Worm (Caenorhabditis elegans) whole organism, early embryonic: ENCODE measurements around the gene T05A1.5.
"Not testable (repeated sequence)": the region's sequence is repeated elsewhere in the genome, so short reads cannot be mapped to it uniquely, and the experiment has no call there.

Experiments
- B0310.2 ChIP-seq: sonication (generic microtip); optimal IDR thresholded peaks from 2 replicates; lab custom pipeline; 2016; ENCODE audit warnings: mild to moderate bottlenecking, missing genetic modification characterization, missing compliant biosample characterization
- F13C5.2 ChIP-seq: sonication (generic microtip); optimal IDR thresholded peaks from 2 replicates; lab custom pipeline; 2017; ENCODE audit warnings: mild to moderate bottlenecking, missing genetic modification characterization, inconsistent platforms, missing compliant biosample characterization
- aly-1 ChIP-seq: sonication (generic microtip); optimal IDR thresholded peaks from 2 replicates; lab custom pipeline; 2016; ENCODE audit warnings: missing genetic modification characterization, missing compliant biosample characterization
- ama-1 ChIP-seq: fragments of 150-350 bp; optimal IDR thresholded peaks from 2 replicates; lab custom pipeline; 2014
- ceh-13 ChIP-seq: fragments of 200-800 bp; sonication (Bioruptor generic); optimal IDR thresholded peaks from 2 replicates; lab custom pipeline; 2018; ENCODE audit warnings: mild to moderate bottlenecking, missing genetic modification characterization, missing compliant biosample characterization
- ceh-36 ChIP-seq: sonication (generic microtip); optimal IDR thresholded peaks from 2 replicates; lab custom pipeline; 2016; ENCODE audit warnings: missing genetic modification characterization, inconsistent platforms, missing compliant biosample characterization
- ets-7 ChIP-seq: sonication (generic microtip); optimal IDR thresholded peaks from 2 replicates; lab custom pipeline; 2016; ENCODE audit warnings: missing genotype, missing genetic modification characterization, missing compliant biosample characterization
- flt-1 ChIP-seq: fragments of 200-800 bp; sonication (Bioruptor generic); IDR thresholded peaks from 2 replicates; pipeline ENCODE4 v1.3.6; 2022; ENCODE audit warnings: missing genetic modification characterization, missing compliant biosample characterization
- hmbx-1 ChIP-seq: sonication (generic microtip); optimal IDR thresholded peaks from 2 replicates; lab custom pipeline; 2016; ENCODE audit warnings: mild to moderate bottlenecking, missing genetic modification characterization, missing compliant biosample characterization
- hmg-4 ChIP-seq: fragments of 200-800 bp; sonication (Bioruptor generic); optimal IDR thresholded peaks from 2 replicates; lab custom pipeline; 2018; ENCODE audit warnings: mild to moderate bottlenecking, missing genetic modification characterization, missing compliant biosample characterization
- hnd-1 ChIP-seq: sonication (generic microtip); optimal IDR thresholded peaks from 2 replicates; lab custom pipeline; 2016; ENCODE audit warnings: missing genetic modification characterization, missing compliant biosample characterization
- pes-1 ChIP-seq: fragments of 200-800 bp; sonication (Bioruptor generic); IDR thresholded peaks from 2 replicates; pipeline ENCODE4 v1.3.6; 2022; ENCODE audit warnings: missing genetic modification reagents, missing genetic modification characterization, missing compliant biosample characterization
- scrt-1 ChIP-seq: fragments of 200-800 bp; sonication (Bioruptor generic); IDR thresholded peaks from 2 replicates; pipeline ENCODE4 v1.3.6; 2022; ENCODE audit warnings: missing genetic modification characterization, missing compliant biosample characterization
- sea-1 ChIP-seq: fragments of 200-800 bp; sonication (Bioruptor generic); conservative IDR thresholded peaks from 2 replicates; pipeline ENCODE4 v1.3.6; 2022; ENCODE audit warnings: missing genetic modification characterization, missing compliant biosample characterization
- tbx-11 ChIP-seq: fragments of 200-800 bp; sonication (Bioruptor generic); IDR thresholded peaks from 2 replicates; pipeline ENCODE4 v1.3.6; 2022; ENCODE audit warnings: missing genetic modification characterization, missing compliant biosample characterization
- tbx-37 ChIP-seq: fragments of 200-800 bp; sonication (Bioruptor generic); conservative IDR thresholded peaks from 2 replicates; pipeline ENCODE4 v1.3.6; 2022; ENCODE audit warnings: missing genetic modification reagents, missing genetic modification characterization, missing compliant biosample characterization
- tra-4 ChIP-seq: sonication (generic microtip); optimal IDR thresholded peaks from 2 replicates; lab custom pipeline; 2017; ENCODE audit warnings: missing genetic modification characterization, missing compliant biosample characterization

Gene T05A1.5

DNA sequence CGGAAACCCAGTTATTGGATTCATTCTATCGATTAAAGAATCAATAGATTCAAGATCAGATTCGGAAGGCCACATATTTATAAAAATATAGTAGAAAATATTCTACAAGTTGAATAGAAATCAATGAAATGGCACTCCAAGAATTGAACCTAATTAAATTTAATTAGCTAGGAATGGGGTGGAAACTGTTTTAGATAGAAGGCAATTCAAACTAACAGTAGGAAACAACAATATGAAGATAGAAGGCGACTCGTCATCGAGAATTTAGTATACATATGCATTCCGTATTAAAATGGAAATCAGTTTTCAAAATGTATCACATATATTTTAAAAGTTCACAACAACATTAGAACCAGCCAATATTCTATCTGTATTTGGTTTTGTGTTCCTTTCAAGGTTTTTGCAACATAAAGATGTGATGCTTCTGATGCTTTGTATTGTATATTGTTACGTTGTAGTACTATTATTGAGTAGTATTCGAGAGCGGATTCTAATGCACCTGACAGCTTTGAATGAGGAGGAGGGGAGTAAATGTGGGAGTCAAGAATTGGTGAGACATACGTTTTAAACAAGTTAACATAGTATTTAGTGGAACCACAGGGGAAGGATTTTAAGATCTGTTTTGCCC, 49.8 kb downstream of the T05A1.5 start, which contains the start of the genes F27C8.3 and F27C8.2:
F27C8.3 (minus strand) TSS at position 101 of the 628 bp plus-strand sequence.
F27C8.2 (plus strand) TSS at position 578 of the 628 bp plus-strand sequence.
- not testable (repeated sequence) for TF ChIP-seq hmbx-1 (tag; lab: Kevin White, UChicago); B0310.2 (tag; lab: Kevin White, UChicago); ceh-36

DNA sequence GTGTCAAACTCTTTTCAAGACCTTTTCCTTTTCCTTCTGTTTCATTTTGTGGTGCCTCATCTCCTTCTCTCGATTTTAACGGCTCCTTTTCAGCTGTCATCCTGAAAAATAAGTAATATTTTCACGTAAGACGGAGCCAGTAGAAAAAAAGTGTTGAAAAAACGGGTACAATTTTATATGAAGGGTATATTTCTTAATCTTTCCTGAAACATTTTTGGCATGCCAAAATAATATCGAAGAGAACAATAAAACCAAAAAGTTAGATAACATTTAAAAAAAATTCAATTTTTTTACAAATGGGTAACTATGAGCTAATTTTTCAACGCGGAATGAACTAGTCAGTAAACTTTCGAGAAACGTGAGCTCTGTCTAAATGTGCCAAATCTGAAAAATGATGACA, 55.5 kb downstream of the T05A1.5 start, which contains the start of gene aat-1:
aat-1 (minus strand) TSS at position 101 of the 400 bp plus-strand sequence.
- TF ChIP-seq sea-1 (GFP tag; lab: Robert Waterston, UW) (no peak), ceh-36 (no peak), B0310.2 (tag; lab: Kevin White, UChicago) (no peak), hmbx-1 (tag; lab: Kevin White, UChicago) (no peak), hmg-4 (GFP tag; lab: Kevin White, UChicago) (no peak), ets-7 (tag; lab: Kevin White, UChicago) (no peak), aly-1 (tag; lab: Kevin White, UChicago) (no peak), ceh-13 (GFP tag; lab: Kevin White, UChicago) (no peak), ama-1 (lab: Kevin White, UChicago) (no peak), scrt-1 (GFP tag; lab: Robert Waterston, UW) (no peak), tra-4 (tag; lab: Kevin White, UChicago) (no peak), tbx-11 (GFP tag; lab: Robert Waterston, UW) (no peak), tbx-37 (GFP tag; lab: Robert Waterston, UW) (no peak), pes-1 (GFP tag; lab: Robert Waterston, UW) (no peak)

DNA sequence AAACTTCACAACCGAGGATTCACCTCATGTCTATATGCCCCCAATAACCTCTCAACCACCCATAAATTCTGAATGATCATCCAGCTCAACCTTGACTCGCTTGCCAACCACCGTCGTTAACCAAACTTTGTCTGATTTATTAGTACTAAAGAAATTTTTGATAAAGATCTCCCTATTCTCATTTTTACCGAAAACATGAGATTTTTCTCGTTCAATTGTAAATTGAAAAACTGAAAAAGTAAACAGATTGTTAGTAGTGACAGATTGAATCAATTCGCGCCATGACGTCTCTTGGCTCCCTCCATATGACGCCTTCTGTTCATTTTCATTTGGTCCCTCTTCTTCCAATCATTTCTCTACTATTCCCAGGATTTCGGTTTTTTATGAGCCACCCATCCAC, 61.9 kb downstream of the T05A1.5 start:
- TF ChIP-seq flt-1 (GFP tag; lab: Robert Waterston, UW) (no peak), hmbx-1 (tag; lab: Kevin White, UChicago) (no peak), ceh-13 (GFP tag; lab: Kevin White, UChicago) (no peak), F13C5.2 (tag; lab: Kevin White, UChicago) (no peak), pes-1 (GFP tag; lab: Robert Waterston, UW) (no peak), aly-1 (tag; lab: Kevin White, UChicago) (no peak), ama-1 (lab: Kevin White, UChicago) (no peak), tra-4 (tag; lab: Kevin White, UChicago) (no peak), tbx-37 (GFP tag; lab: Robert Waterston, UW) (no peak), tbx-11 (GFP tag; lab: Robert Waterston, UW) (no peak), hmg-4 (GFP tag; lab: Kevin White, UChicago) (no peak), ets-7 (tag; lab: Kevin White, UChicago) (no peak), scrt-1 (GFP tag; lab: Robert Waterston, UW) (no peak), ceh-36 (no peak), hnd-1 (tag; lab: Kevin White, UChicago) (no peak), sea-1 (GFP tag; lab: Robert Waterston, UW) (no peak), B0310.2 (tag; lab: Kevin White, UChicago) (no peak)

DNA sequence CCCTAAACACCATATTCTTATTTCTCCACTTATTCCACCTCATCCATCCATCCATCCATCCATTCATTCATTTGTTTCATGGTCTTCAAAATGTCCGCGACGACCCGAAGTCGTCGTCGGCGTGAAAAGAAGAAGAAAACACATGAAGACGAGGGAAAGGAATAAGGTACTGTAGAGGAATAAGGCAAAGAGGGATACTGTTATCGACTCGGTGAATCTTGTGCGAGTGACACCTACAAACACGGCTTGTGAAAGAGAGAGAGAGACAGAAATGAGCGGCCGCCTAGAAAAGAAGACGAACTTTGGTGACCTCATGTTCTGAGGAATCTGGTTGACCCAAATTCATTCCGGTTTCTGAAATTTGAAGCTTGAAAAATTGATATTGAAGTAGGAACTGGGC, 63.0 kb downstream of the T05A1.5 start:
- TF ChIP-seq scrt-1 (GFP tag; lab: Robert Waterston, UW), result no peak
- no peak for TF ChIP-seq aly-1 (tag; lab: Kevin White, UChicago)
- TF ChIP-seq pes-1 (GFP tag; lab: Robert Waterston, UW), result no peak
- TF ChIP-seq ceh-36, result no peak
- TF ChIP-seq hmg-4 (GFP tag; lab: Kevin White, UChicago), result no peak
- no peak for TF ChIP-seq B0310.2 (tag; lab: Kevin White, UChicago)
- no peak for TF ChIP-seq ama-1 (lab: Kevin White, UChicago)
- TF ChIP-seq hmbx-1 (tag; lab: Kevin White, UChicago), result no peak
- TF ChIP-seq hnd-1 (tag; lab: Kevin White, UChicago), result no peak
